Fruit fly (Drosophila melanogaster) Kc167 (cell line): Measurements from ENCODE around the gene Ulp1.

Experiments
- Myc ChIP-seq: fragments of >200 bp; optimal IDR thresholded peaks from 2 replicates; lab custom pipeline; 2017; ENCODE audit warnings: missing external identifiers
- Sin3A ChIP-seq: fragments of >200 bp; optimal IDR thresholded peaks from 2 replicates; lab custom pipeline; 2018; ENCODE audit warnings: missing external identifiers
- h ChIP-seq: fragments of >200 bp; optimal IDR thresholded peaks from 3 replicates; lab custom pipeline; 2018; ENCODE audit warnings: missing external identifiers
- insv ChIP-seq: fragments of >200 bp; optimal IDR thresholded peaks from 3 replicates; lab custom pipeline; 2018; ENCODE audit warnings: missing external identifiers
- psq ChIP-seq: fragments of >200 bp; optimal IDR thresholded peaks from 2 replicates; lab custom pipeline; 2017; ENCODE audit warnings: missing external identifiers
- ttk ChIP-seq: sonication (Bioruptor generic); optimal IDR thresholded peaks from 2 replicates; lab custom pipeline; 2017; ENCODE audit warnings: missing external identifiers

dm6 chrX:19216671-19217070 lies 8.7 kb upstream of the Ulp1 start:
- no peak for TF ChIP-seq Myc
- TF ChIP-seq ttk (lab: Kevin White, UChicago) = no peak
- no peak for TF ChIP-seq Sin3A (lab: Kevin White, UChicago)
- no peak for TF ChIP-seq insv (lab: Kevin White, UChicago)
- no peak for TF ChIP-seq psq
- TF ChIP-seq h (lab: Kevin White, UChicago) = no peak
